Worm (Caenorhabditis elegans) whole organism, L1 larva: Measurements from ENCODE around the gene F53B7.7.

Experiments used
- nhr-237 ChIP-seq: fragments of 150-350 bp; optimal IDR thresholded peaks from 2 replicates; lab custom pipeline; 2014; ENCODE audit warnings: missing biosample characterization, missing genetic modification characterization
- rnt-1 ChIP-seq: sonication (generic microtip); optimal IDR thresholded peaks from 2 replicates; lab custom pipeline; 2016; ENCODE audit warnings: mild to moderate bottlenecking, missing genetic modification characterization, moderate library complexity, missing compliant biosample characterization
- sox-4 ChIP-seq: sonication (generic microtip); optimal IDR thresholded peaks from 2 replicates; lab custom pipeline; 2016; ENCODE audit warnings: missing genetic modification characterization, missing compliant biosample characterization
- unc-62 ChIP-seq: fragments of 150-350 bp; optimal IDR thresholded peaks from 2 replicates; lab custom pipeline; 2014; ENCODE audit warnings: missing biosample characterization, missing genetic modification reagents, missing genetic modification characterization

DNA sequence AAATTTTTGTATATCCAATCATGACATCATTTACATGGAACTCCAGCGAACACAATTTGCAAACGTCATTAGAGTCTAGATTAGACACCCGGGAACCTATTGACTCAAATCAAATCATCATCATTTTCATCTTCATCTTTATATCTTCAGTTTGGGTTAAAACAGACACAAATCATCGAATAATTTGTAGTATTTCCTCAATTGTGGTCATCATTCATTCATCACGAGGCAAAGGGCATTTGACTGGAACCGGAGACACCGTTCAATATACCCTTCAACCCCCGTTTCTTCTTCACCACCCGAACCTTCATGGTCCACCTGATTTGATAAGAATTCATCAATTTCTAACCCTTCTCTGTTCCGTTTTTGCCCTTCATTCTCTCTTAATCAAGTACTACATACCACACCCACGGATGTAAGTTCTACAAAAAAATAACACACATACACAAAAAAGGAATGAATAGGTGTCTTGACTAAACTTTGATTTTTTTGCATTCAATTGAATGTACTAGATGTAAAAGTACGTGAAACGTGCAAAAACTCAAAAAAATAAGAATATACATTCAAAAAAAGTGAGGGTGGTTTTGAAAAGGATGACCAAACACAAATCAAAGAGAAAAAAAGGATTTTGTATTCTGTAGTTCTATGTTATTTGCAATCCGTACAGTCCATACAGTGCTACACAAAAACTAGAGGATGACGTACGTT is 18.1 kb downstream of the F53B7.7 start:
- TF ChIP-seq nhr-237 (tag; lab: Kevin White, UChicago) (no peak), rnt-1 (tag; lab: Kevin White, UChicago) (no peak), sox-4 (tag; lab: Kevin White, UChicago) (no peak), unc-62 (GFP tag; lab: Kevin White, UChicago) (no peak)
